Worm (Caenorhabditis elegans) whole organism, L4/young adult: ENCODE results near the gene B0478.3.

Source experiments
- W03F9.2 ChIP-seq: fragments of 150-350 bp; optimal IDR thresholded peaks from 2 replicates; lab custom pipeline; 2014; ENCODE audit warnings: missing biosample characterization, missing genetic modification characterization
- dao-5 ChIP-seq: sonication (generic microtip); optimal IDR thresholded peaks from 2 replicates; lab custom pipeline; 2016; ENCODE audit warnings: missing genotype, missing genetic modification characterization, moderate library complexity, missing compliant biosample characterization
- him-1 ChIP-seq: sonication (generic microtip); optimal IDR thresholded peaks from 2 replicates; lab custom pipeline; 2016; ENCODE audit warnings: missing genotype, missing genetic modification reagents, missing genetic modification characterization, missing compliant biosample characterization

- TF ChIP-seq W03F9.2 (tag; lab: Kevin White, UChicago) (no peak), him-1 (tag; lab: Kevin White, UChicago) (no peak), dao-5 (tag; lab: Kevin White, UChicago) (no peak)
Measured at ce11 chrIV:6928417-6928816, 36.0 kb downstream of the B0478.3 start, which contains the start of gene cest-6.
